Worm (Caenorhabditis elegans) whole organism, late embryonic: ENCODE results near the gene R04B5.6.

ENCODE experiments used
- ceh-9 ChIP-seq: sonication (generic microtip); optimal IDR thresholded peaks from 2 replicates; lab custom pipeline; 2016; ENCODE audit warnings: mild to moderate bottlenecking, missing genetic modification characterization, inconsistent platforms, missing compliant biosample characterization
- mec-3 ChIP-seq: sonication (generic microtip); optimal IDR thresholded peaks from 2 replicates; lab custom pipeline; 2016; ENCODE audit warnings: borderline replicate concordance, missing genetic modification characterization, missing compliant biosample characterization
- nfya-1 ChIP-seq: sonication (generic microtip); optimal IDR thresholded peaks from 2 replicates; lab custom pipeline; 2017; ENCODE audit warnings: missing genetic modification characterization, mild to moderate bottlenecking, missing compliant biosample characterization, antibody characterized with exemption, moderate library complexity
- tbx-7 ChIP-seq: sonication (generic microtip); optimal IDR thresholded peaks from 2 replicates; lab custom pipeline; 2016; ENCODE audit warnings: missing genotype, missing genetic modification characterization, missing compliant biosample characterization

- TF ChIP-seq ceh-9, result no peak
- no peak for TF ChIP-seq tbx-7 (tag; lab: Kevin White, UChicago)
- TF ChIP-seq mec-3 (tag; lab: Kevin White, UChicago), result no peak
- TF ChIP-seq nfya-1 (tag; lab: Kevin White, UChicago), result no peak
Measured at ce11 chrV:10054872-10055271, 30.1 kb upstream of the R04B5.6 start, which contains the start of gene yif-1.
